Worm (Caenorhabditis elegans) whole organism, early embryonic: ENCODE data around the gene frpr-3.

Source experiments
- hmg-4 ChIP-seq: fragments of 200-800 bp; sonication (Bioruptor generic); optimal IDR thresholded peaks from 2 replicates; lab custom pipeline; 2018; ENCODE audit warnings: mild to moderate bottlenecking, missing genetic modification characterization, missing compliant biosample characterization
- pes-1 ChIP-seq: fragments of 200-800 bp; sonication (Bioruptor generic); IDR thresholded peaks from 2 replicates; pipeline ENCODE4 v1.3.6; 2022; ENCODE audit warnings: missing genetic modification reagents, missing genetic modification characterization, missing compliant biosample characterization
- tbx-37 ChIP-seq: fragments of 200-800 bp; sonication (Bioruptor generic); conservative IDR thresholded peaks from 2 replicates; pipeline ENCODE4 v1.3.6; 2022; ENCODE audit warnings: missing genetic modification reagents, missing genetic modification characterization, missing compliant biosample characterization

- TF ChIP-seq pes-1: no peak
- TF ChIP-seq tbx-37 (GFP tag; lab: Robert Waterston, UW): no peak
- TF ChIP-seq hmg-4: no peak
Observed at ce11 chrV:7785117-7785516, 14.1 kb downstream of the frpr-3 start, which contains the start of gene C26F1.1.
